Fruit fly (Drosophila melanogaster): Measurements from ENCODE around the gene CG31407.

CG31407 gene

dm6 chr3R:10053559-10053958 is 28.6 kb upstream of the CG31407 start (continued):
- peak; percentile 33 for TF ChIP-seq CG11504 (tag; optimal IDR thresholded peaks at IDR 0.05)
- TF ChIP-seq NC2β (GFP tag; optimal IDR thresholded peaks at IDR 0.05) = no peak
- TF ChIP-seq Ssrp (tag; optimal IDR thresholded peaks at IDR 0.05) = no peak
- TF ChIP-seq CG1602 (GFP tag; optimal IDR thresholded peaks at IDR 0.05) = no peak
- TF ChIP-seq dimm (GFP tag; IDR thresholded peaks at IDR 0.05) = no peak
- TF ChIP-seq crc (GFP tag; optimal IDR thresholded peaks at IDR 0.05) = no peak
- TF ChIP-seq E2f2 (GFP tag; IDR thresholded peaks at IDR 0.05) = no peak
- no peak for TF ChIP-seq hbn (GFP tag; IDR thresholded peaks at IDR 0.05; ENCODE audit: partially characterized antibody)
- no peak for TF ChIP-seq sens-2 (GFP tag; IDR thresholded peaks at IDR 0.05)
- TF ChIP-seq CG7839 (tag; optimal IDR thresholded peaks at IDR 0.05) = peak; percentile 21
- TF ChIP-seq Rfx (GFP tag; IDR thresholded peaks at IDR 0.05) = 0 out of 2 replicates have a peak, but pooled peaks have one; percentile 5
- no peak for TF ChIP-seq fd3F (GFP tag; optimal IDR thresholded peaks at IDR 0.05)
- no peak for TF ChIP-seq Xrp1 (GFP tag; IDR thresholded peaks at IDR 0.05)
- TF ChIP-seq stwl (tag; optimal IDR thresholded peaks at IDR 0.05) = peak; percentile 29
- no peak for TF ChIP-seq onecut (GFP tag; IDR thresholded peaks at IDR 0.05)
- TF ChIP-seq Hmr (GFP tag; optimal IDR thresholded peaks at IDR 0.05) = peak; percentile 7
- no peak for TF ChIP-seq Fer2 (tag; optimal IDR thresholded peaks at IDR 0.05)
- TF ChIP-seq CG14710 (tag; optimal IDR thresholded peaks at IDR 0.05) = no peak
- no peak for TF ChIP-seq CG13624 (GFP tag; optimal IDR thresholded peaks at IDR 0.05)
- TF ChIP-seq Sry-β (GFP tag; optimal IDR thresholded peaks at IDR 0.05) = no peak
- no peak for TF ChIP-seq CG4404 (GFP tag; IDR thresholded peaks at IDR 0.05)
- no peak for TF ChIP-seq Hand (GFP tag; optimal IDR thresholded peaks at IDR 0.05)
- TF ChIP-seq CG17829 (tag; optimal IDR thresholded peaks at IDR 0.05) = no peak
- TF ChIP-seq da (GFP tag; optimal IDR thresholded peaks at IDR 0.05) = no peak
- no peak for TF ChIP-seq Lhr (GFP tag; optimal IDR thresholded peaks at IDR 0.05)
- no peak for TF ChIP-seq nerfin-1 (tag; optimal IDR thresholded peaks at IDR 0.05)
- TF ChIP-seq CG18764 (GFP tag; optimal IDR thresholded peaks at IDR 0.05) = no peak
- no peak for TF ChIP-seq peb (GFP tag; IDR thresholded peaks at IDR 0.05)
- TF ChIP-seq CG1792 (GFP tag; optimal IDR thresholded peaks at IDR 0.05) = no peak
- TF ChIP-seq CG2889 (GFP tag; IDR thresholded peaks at IDR 0.05) = no peak
- no peak for TF ChIP-seq mld (GFP tag; IDR thresholded peaks at IDR 0.05; ENCODE audit: partially characterized antibody)
- no peak for TF ChIP-seq Opbp (GFP tag; IDR thresholded peaks at IDR 0.05; ENCODE audit: partially characterized antibody)
- peak; percentile 45 for TF ChIP-seq CG12219 (GFP tag; optimal IDR thresholded peaks at IDR 0.05)
- TF ChIP-seq slou (GFP tag; optimal IDR thresholded peaks at IDR 0.05) = no peak
- peak; percentile 21 for TF ChIP-seq CG15514 (GFP tag; optimal IDR thresholded peaks at IDR 0.05)
- TF ChIP-seq CG3407 (GFP tag; optimal IDR thresholded peaks at IDR 0.05) = no peak
- TF ChIP-seq lola (GFP tag; optimal IDR thresholded peaks at IDR 0.05) = no peak
- peak; percentile 53 for TF ChIP-seq Vsx1 (GFP tag; optimal IDR thresholded peaks at IDR 0.05)
- TF ChIP-seq tll (GFP tag; optimal IDR thresholded peaks at IDR 0.05) = no peak
- TF ChIP-seq MTF-1 (GFP tag; optimal IDR thresholded peaks at IDR 0.05; ENCODE audit: borderline replicate concordance) = peak; percentile 8
- TF ChIP-seq CG9876 (GFP tag; optimal IDR thresholded peaks at IDR 0.05) = no peak
- TF ChIP-seq tgo (GFP tag; IDR thresholded peaks at IDR 0.05) = no peak
- TF ChIP-seq Fer3 (tag; optimal IDR thresholded peaks at IDR 0.05) = peak; percentile 13
- no peak for TF ChIP-seq Awh (GFP tag; IDR thresholded peaks at IDR 0.05)
- no peak for TF ChIP-seq cato (GFP tag; optimal IDR thresholded peaks at IDR 0.05; ENCODE audit: borderline replicate concordance)
- no peak for TF ChIP-seq CG4730 (GFP tag; IDR thresholded peaks at IDR 0.05)
- no peak for TF ChIP-seq sug (tag; optimal IDR thresholded peaks at IDR 0.05)
- no peak for TF ChIP-seq CG33213 (GFP tag; optimal IDR thresholded peaks at IDR 0.05)
- TF ChIP-seq Max (GFP tag; optimal IDR thresholded peaks at IDR 0.05) = no peak
- TF ChIP-seq CG1603 (tag; optimal IDR thresholded peaks at IDR 0.05) = peak; percentile 34

Measured in whole organism, embryonic.